Fruit fly (Drosophila melanogaster) whole organism, wandering third instar larva: Measurements from ENCODE around the gene CG14229.

Source experiments
- CG9705 ChIP-seq: fragments of 200-800 bp; sonication (Bioruptor generic); optimal IDR thresholded peaks from 2 replicates; lab custom pipeline; 2018; ENCODE audit warnings: missing biosample characterization, mild to moderate bottlenecking, missing genetic modification characterization
- Dfd ChIP-seq: fragments of >200 bp; optimal IDR thresholded peaks from 2 replicates; lab custom pipeline; 2017; ENCODE audit warnings: missing biosample characterization, missing genetic modification characterization
- Dif ChIP-seq: fragments of 200-275, 200-300 bp; sonication (Bioruptor generic); optimal IDR thresholded peaks from 2 replicates; lab custom pipeline; 2018; ENCODE audit warnings: missing biosample characterization, missing genetic modification characterization; ENCODE audit not compliant: partially characterized antibody
- HLH106 ChIP-seq: fragments of 200-800 bp; optimal IDR thresholded peaks from 3 replicates; lab custom pipeline; 2019; ENCODE audit warnings: missing biosample characterization, mild to moderate bottlenecking, missing genetic modification characterization, moderate library complexity
- Hnf4 ChIP-seq: fragments of 200-800 bp; sonication (Bioruptor generic); optimal IDR thresholded peaks from 2 replicates; lab custom pipeline; 2016; ENCODE audit warnings: missing biosample characterization, mild to moderate bottlenecking, missing genetic modification characterization
- Hr83 ChIP-seq: fragments of 200-300 bp; sonication (Bioruptor generic); optimal IDR thresholded peaks from 2 replicates; lab custom pipeline; 2016; ENCODE audit warnings: missing biosample characterization, mild to moderate bottlenecking, missing genetic modification characterization, moderate library complexity; ENCODE audit not compliant: poor library complexity, severe bottlenecking
- Mio ChIP-seq: sonication (Bioruptor generic); optimal IDR thresholded peaks from 2 replicates; lab custom pipeline; 2016; ENCODE audit warnings: missing biosample characterization, missing genetic modification characterization
- OdsH ChIP-seq: fragments of 200-800 bp; sonication (Bioruptor generic); optimal IDR thresholded peaks from 2 replicates; lab custom pipeline; 2016; ENCODE audit warnings: missing biosample characterization, mild to moderate bottlenecking, missing genetic modification characterization
- Rel ChIP-seq, 2 experiments: fragments of 200-800 bp; sonication (Bioruptor generic) in 1 of 2; optimal IDR thresholded peaks; 2 replicates in 1 of 2; 3 replicates in 1 of 2; lab custom pipeline; 2016 to 2019; ENCODE audit warnings: mild to moderate bottlenecking in 2 of 2, missing biosample characterization in 2 of 2, missing genetic modification characterization in 2 of 2, moderate library complexity in 1 of 2
- Sp1 ChIP-seq: fragments of 200-800 bp; sonication (Bioruptor generic); optimal IDR thresholded peaks from 3 replicates; lab custom pipeline; 2019; ENCODE audit warnings: missing biosample characterization, mild to moderate bottlenecking, missing genetic modification characterization, moderate library complexity
- Vsx2 ChIP-seq: fragments of 200-300, 225-300 bp; sonication (Bioruptor generic); optimal IDR thresholded peaks from 2 replicates; lab custom pipeline; 2018; ENCODE audit warnings: missing biosample characterization, missing genetic modification characterization; ENCODE audit not compliant: partially characterized antibody
- br ChIP-seq: fragments of 200-800 bp; sonication (Bioruptor generic); optimal IDR thresholded peaks from 2 replicates; lab custom pipeline; 2016; ENCODE audit warnings: missing biosample characterization, missing genetic modification characterization
- brk ChIP-seq: fragments of 200-800 bp; sonication (Bioruptor generic); optimal IDR thresholded peaks from 2 replicates; lab custom pipeline; 2016; ENCODE audit warnings: missing biosample characterization, mild to moderate bottlenecking, missing genetic modification characterization
- dmrt93B ChIP-seq: fragments of 200-800 bp; sonication (Bioruptor generic); optimal IDR thresholded peaks from 2 replicates; lab custom pipeline; 2018; ENCODE audit warnings: missing biosample characterization, mild to moderate bottlenecking, missing genetic modification characterization
- dsf ChIP-seq: sonication (Bioruptor generic); optimal IDR thresholded peaks from 2 replicates; lab custom pipeline; 2016; ENCODE audit warnings: missing biosample characterization, missing genetic modification characterization, borderline replicate concordance
- ey ChIP-seq: fragments of 200-800 bp; sonication (Bioruptor generic); optimal IDR thresholded peaks from 2 replicates; lab custom pipeline; 2016; ENCODE audit warnings: missing biosample characterization, missing genetic modification characterization
- foxo ChIP-seq, 2 experiments: fragments of 200-800 bp; sonication (Bioruptor generic); optimal IDR thresholded peaks; 2 replicates in 1 of 2; 3 replicates in 1 of 2; lab custom pipeline; 2016 to 2017; ENCODE audit warnings: missing biosample characterization in 2 of 2, missing genetic modification characterization in 2 of 2
- fru ChIP-seq: fragments of 200-800 bp; sonication (Bioruptor generic); optimal IDR thresholded peaks from 3 replicates; lab custom pipeline; 2016; ENCODE audit warnings: missing biosample characterization, mild to moderate bottlenecking, missing genetic modification characterization
- h ChIP-seq: fragments of 200-800 bp; sonication (Bioruptor generic); optimal IDR thresholded peaks from 3 replicates; lab custom pipeline; 2016; ENCODE audit warnings: missing biosample characterization, mild to moderate bottlenecking, missing genetic modification characterization
- lola ChIP-seq: fragments of >200 bp; optimal IDR thresholded peaks from 2 replicates; lab custom pipeline; 2017; ENCODE audit warnings: missing biosample characterization, missing genetic modification characterization
- psq ChIP-seq: fragments of 200-800 bp; sonication (Bioruptor generic); optimal IDR thresholded peaks from 3 replicates; lab custom pipeline; 2017; ENCODE audit warnings: missing biosample characterization, mild to moderate bottlenecking, missing genetic modification characterization, moderate library complexity
- rgr ChIP-seq: fragments of 200-800 bp; sonication (Bioruptor generic); optimal IDR thresholded peaks from 3 replicates; lab custom pipeline; 2016; ENCODE audit warnings: missing biosample characterization, mild to moderate bottlenecking, missing genetic modification characterization
- sage ChIP-seq: fragments of 200-800 bp; sonication (Bioruptor generic); optimal IDR thresholded peaks from 2 replicates; lab custom pipeline; 2016; ENCODE audit warnings: missing biosample characterization, mild to moderate bottlenecking, missing genetic modification characterization
- sv ChIP-seq: fragments of 200-800 bp; sonication (Bioruptor generic); optimal IDR thresholded peaks from 3 replicates; lab custom pipeline; 2016; ENCODE audit warnings: missing biosample characterization, missing genetic modification characterization
- tai ChIP-seq: sonication (Bioruptor generic); optimal IDR thresholded peaks from 2 replicates; lab custom pipeline; 2016; ENCODE audit warnings: missing biosample characterization, missing genetic modification characterization
- usp ChIP-seq: fragments of >200 bp; optimal IDR thresholded peaks from 2 replicates; lab custom pipeline; 2017; ENCODE audit warnings: missing biosample characterization, missing genetic modification characterization
- woc ChIP-seq: sonication (Bioruptor generic); optimal IDR thresholded peaks from 2 replicates; lab custom pipeline; 2016; ENCODE audit warnings: missing biosample characterization, mild to moderate bottlenecking, missing genetic modification characterization

CG14229 gene

DNA sequence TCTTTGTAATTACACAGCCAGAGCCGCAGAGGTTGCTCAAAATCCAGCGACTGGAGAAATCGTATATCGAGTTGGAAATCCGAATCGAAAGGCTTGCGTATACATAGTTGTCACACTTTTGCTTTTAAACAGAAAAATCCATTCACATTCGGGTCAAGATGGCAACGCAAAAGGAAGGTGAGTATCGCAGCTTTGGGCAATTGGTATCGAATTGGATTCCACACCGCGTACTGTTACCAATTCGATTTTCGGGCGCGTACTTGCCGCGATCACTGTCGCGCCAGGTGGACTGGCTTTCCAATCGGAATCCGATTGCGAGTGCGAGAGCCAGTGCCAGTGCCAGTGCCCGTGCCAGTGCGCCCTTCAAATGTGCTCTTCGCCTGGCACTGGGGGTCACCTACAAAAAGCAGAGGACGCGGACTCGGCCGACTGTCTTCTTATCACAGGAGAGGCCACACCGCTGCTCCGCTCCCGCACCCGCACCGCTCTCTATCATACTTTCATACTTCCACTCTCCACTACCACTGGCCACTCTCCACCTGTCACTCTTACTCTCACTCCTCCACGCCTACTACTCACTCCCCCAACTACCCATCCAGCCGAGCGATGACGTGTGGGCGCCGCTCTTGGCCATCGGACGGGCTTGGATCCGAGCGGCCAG lies 27.5 kb downstream of the CG14229 start:
- TF ChIP-seq Vsx2 (GFP tag; lab: Kevin White, UChicago): peak; percentile 41
- no peak for TF ChIP-seq Sp1

DNA sequence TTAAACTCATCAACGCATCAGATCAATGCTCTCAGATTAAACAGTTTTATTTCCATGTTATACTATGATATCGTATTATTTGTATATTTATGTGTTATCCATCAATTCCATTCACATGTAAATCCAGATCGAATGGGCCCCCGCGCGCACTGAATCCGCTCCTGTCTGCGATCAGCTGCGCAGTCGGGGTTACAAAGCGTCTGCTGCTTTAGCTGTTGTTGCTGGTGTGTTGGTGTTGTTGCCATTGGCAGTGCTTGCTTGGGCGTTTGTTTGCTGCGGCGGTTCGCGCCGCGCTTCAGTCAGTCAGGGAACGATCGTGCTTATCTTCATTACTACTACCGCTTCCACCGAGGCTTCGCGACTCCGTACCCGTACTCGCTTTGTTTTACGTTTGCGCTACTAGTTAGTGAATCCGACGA lies 28.1 kb downstream of the CG14229 start, which contains the start of gene Zw:
TSS of gene Zw (plus strand) at position 262 of the 419 bp plus-strand sequence.
- TF ChIP-seq ey (peak; percentile 72), foxo (GFP tag; optimal IDR thresholded peaks at IDR 0.05; lab: Kevin White, UChicago) (peak in 1 of 2 experiments; percentile 71), brk (no peak), tai (GFP tag; lab: Kevin White, UChicago) (no peak), CG9705 (GFP tag; lab: Kevin White, UChicago) (peak; percentile 48), Sp1 (peak; percentile 51), woc (peak; percentile 67), OdsH (GFP tag; lab: Kevin White, UChicago) (peak; percentile 30), fru (GFP tag; lab: Kevin White, UChicago) (peak; percentile 67), HLH106 (tag; lab: Kevin White, UChicago) (peak; percentile 71), lola (GFP tag; lab: Kevin White, UChicago) (no peak), dsf (GFP tag; lab: Kevin White, UChicago) (no peak), h (GFP tag; lab: Kevin White, UChicago) (peak; percentile 75), sv (peak; percentile 3), psq (peak; percentile 47), Hnf4 (GFP tag; lab: Kevin White, UChicago) (peak; percentile 78), rgr (GFP tag; lab: Kevin White, UChicago) (peak; percentile 72), Hr83 (GFP tag; lab: Kevin White, UChicago) (peak; percentile 75), Rel (GFP tag; optimal IDR thresholded peaks at IDR 0.05; lab: Kevin White, UChicago) (no peak), Rel (tag; optimal IDR thresholded peaks at IDR 0.05; lab: Kevin White, UChicago) (peak; percentile 42), Mio (peak; percentile 33), usp (GFP tag; lab: Kevin White, UChicago) (no peak), dmrt93B (GFP tag; lab: Kevin White, UChicago) (peak; percentile 58), br (peak; percentile 46)

DNA sequence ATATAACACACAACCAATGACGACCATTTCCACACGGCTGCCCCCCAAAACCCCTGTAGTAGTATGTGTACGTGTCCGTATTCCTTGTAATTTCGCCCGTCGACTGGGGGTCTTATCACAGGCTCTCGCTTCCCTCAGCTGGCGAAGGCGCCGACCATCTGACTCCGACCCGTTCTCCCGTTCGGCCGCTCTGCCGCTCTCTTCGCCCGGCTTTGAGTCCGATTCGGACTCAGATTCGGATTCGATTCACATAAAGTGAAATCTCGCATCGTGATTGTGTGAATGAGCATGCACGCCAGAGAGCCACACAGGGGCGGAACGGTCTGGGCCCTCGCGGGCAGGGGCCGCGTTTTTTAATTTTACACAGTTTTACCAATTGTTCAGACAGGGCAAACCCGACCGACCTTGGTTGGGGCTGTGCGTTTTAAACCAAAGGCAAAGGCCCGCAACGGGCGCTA lies 29.3 kb downstream of the CG14229 start:
- no peak for TF ChIP-seq sage (GFP tag; lab: Kevin White, UChicago)
- peak; percentile 23 for TF ChIP-seq br
- no peak for TF ChIP-seq Hr83 (GFP tag; lab: Kevin White, UChicago)
- peak; percentile 25 for TF ChIP-seq ey
- TF ChIP-seq fru (GFP tag; lab: Kevin White, UChicago): peak; percentile 37
- peak; percentile 53 for TF ChIP-seq woc
- peak; percentile 48 for TF ChIP-seq Dif (GFP tag; lab: Kevin White, UChicago)
- peak; percentile 11 for TF ChIP-seq CG9705 (GFP tag; lab: Kevin White, UChicago)
- no peak for TF ChIP-seq Rel (GFP tag; optimal IDR thresholded peaks at IDR 0.05; lab: Kevin White, UChicago)
- TF ChIP-seq Rel (tag; optimal IDR thresholded peaks at IDR 0.05; lab: Kevin White, UChicago): peak; percentile 30
- TF ChIP-seq h (GFP tag; lab: Kevin White, UChicago): peak; percentile 32
- TF ChIP-seq Sp1: peak; percentile 49
- peak; percentile 20 for TF ChIP-seq dmrt93B (GFP tag; lab: Kevin White, UChicago)
- TF ChIP-seq foxo (GFP tag; optimal IDR thresholded peaks at IDR 0.05; lab: Kevin White, UChicago): peak in 1 of 2 experiments; percentile 43
- no peak for TF ChIP-seq usp (GFP tag; lab: Kevin White, UChicago)
- TF ChIP-seq Dfd (GFP tag; lab: Kevin White, UChicago): no peak
- peak; percentile 48 for TF ChIP-seq HLH106 (tag; lab: Kevin White, UChicago)
- peak; percentile 34 for TF ChIP-seq rgr (GFP tag; lab: Kevin White, UChicago)
- TF ChIP-seq, all 38 proteins: peak for 13

DNA sequence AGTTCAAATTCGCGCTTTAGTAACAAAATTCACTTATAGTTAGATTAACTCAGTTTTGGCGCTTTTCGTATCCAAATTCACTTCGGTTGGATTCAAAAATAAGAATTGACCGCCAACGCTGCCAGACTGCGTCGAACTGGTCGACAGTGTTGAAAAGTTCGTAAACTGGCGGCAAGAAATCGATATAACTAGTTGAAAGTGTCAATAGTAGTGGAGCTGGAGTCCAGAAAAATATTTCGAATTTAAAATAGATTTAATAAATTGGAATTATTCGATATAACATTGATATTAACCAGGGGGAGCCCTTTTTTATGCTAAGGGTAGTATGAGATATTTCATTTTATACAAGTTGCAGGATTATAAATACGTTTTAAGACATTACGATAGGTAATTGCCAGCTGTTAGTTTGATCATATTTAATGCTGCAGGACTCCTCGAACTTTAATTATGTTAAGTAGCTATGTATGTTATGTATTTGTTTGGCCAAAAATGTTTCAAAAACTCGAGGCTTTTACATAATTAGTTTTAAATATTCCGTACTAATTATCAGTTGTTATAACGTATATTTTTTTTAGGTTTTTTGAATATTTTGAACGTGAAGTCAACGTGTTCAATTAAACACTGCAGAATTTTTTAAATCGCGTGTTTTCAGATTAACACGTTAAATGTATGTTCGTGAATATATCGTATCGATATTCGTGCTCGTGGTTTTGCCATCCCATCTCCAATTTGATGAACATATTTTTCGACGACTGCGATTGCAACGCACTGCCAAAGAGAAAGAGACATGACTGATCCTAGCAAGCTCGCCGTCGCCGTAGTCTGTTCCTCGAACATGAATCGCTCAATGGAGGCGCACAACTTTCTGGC lies 31.0 kb downstream of the CG14229 start, which contains the start of the genes CG14223 and Ssu72:
TSS of gene CG14223 (minus strand) at position 113 of the 870 bp plus-strand sequence.
TSS of gene Ssu72 (plus strand) at position 703 of the 870 bp plus-strand sequence.
- TF ChIP-seq brk (no peak), woc (peak; percentile 6), Hnf4 (GFP tag; lab: Kevin White, UChicago) (peak; percentile 15)
- TF ChIP-seq, all 38 proteins: peak for 2
